Worm (Caenorhabditis elegans) whole organism, L4 larva: ENCODE measurements around the gene F08D12.3.

Experiments used
- dpl-1 ChIP-seq: fragments of 150-350 bp; optimal IDR thresholded peaks from 2 replicates; lab custom pipeline; 2014; ENCODE audit warnings: missing biosample characterization, missing genetic modification reagents, missing genetic modification characterization
- hlh-30 ChIP-seq: sonication (generic microtip); optimal IDR thresholded peaks from 2 replicates; lab custom pipeline; 2017; ENCODE audit warnings: antibody characterized with exemption, mild to moderate bottlenecking, missing genetic modification characterization, missing compliant biosample characterization; ENCODE audit not compliant: insufficient read depth
- jun-1 ChIP-seq: fragments of 150-350 bp; optimal IDR thresholded peaks from 2 replicates; lab custom pipeline; 2014; ENCODE audit warnings: missing biosample characterization, missing genetic modification reagents, missing genetic modification characterization
- mdl-1 ChIP-seq, 2 experiments: fragments of 150-350 bp in 1 of 2; sonication (generic microtip) in 1 of 2; optimal IDR thresholded peaks; 2 replicates each; lab custom pipeline; 2014 to 2017; ENCODE audit warnings: missing biosample characterization in 2 of 2, missing genetic modification characterization in 2 of 2

ce11 chrII:2800550-2801233, 21.3 kb downstream of the F08D12.3 start, which contains the start of gene nhr-119:
- TF ChIP-seq jun-1 (peak; percentile 22), mdl-1 (tag; optimal IDR thresholded peaks at IDR 0.05; lab: Kevin White, UChicago) (peak; percentile 11 to 81), hlh-30 (tag; lab: Kevin White, UChicago) (peak; percentile 73), dpl-1 (GFP tag; lab: Kevin White, UChicago) (peak; percentile 26)
